Worm (Caenorhabditis elegans): ENCODE measurements around the gene F41B4.1.
A peak's percentile ranks its signal among the peaks of the same experiment; 100 is the strongest.

F41B4.1 gene

DNA sequence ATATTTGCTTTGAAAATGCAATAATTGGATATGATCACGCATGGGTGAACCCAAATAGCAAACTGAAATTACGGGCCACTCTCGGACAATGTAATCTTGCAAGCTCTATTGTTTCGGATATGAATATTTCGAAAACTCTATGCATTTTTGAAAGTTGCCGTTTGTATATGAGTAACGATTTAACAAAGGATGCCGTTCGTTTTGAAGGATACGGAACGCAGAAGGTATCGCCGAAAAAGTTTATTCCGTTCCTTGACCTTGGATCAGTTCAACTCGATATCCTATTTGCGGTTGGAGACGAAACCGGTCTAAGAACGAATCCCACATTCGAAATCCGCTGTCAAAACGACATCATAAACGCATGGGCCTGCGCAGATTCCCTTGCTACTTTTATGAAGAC is 12.6 kb downstream of the F41B4.1 start:
- peak; percentile 96 for TF ChIP-seq aha-1 (tag)
- no peak for TF ChIP-seq nhr-11 (tag; optimal IDR thresholded peaks at IDR 0.05)

DNA sequence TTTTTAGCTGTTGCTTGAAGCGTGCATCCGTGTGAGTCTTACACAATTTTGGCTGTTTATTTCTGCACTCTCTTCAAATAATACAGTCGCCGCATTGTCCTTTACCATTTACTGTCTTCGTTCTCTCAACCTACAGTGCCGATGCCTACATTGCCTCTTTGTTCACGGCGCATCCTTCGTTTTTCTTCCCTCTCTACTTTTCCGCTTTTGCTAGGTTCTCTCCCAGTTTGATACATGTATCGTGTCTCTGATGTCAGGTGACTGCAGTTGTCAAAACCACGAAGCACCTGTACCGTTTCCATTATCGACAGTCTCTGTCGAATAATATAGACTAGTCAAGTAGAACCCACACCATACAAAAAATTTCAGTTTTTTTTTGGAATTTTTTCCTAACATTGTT is 17.0 kb downstream of the F41B4.1 start:
- TF ChIP-seq mxl-3 (GFP tag; optimal IDR thresholded peaks at IDR 0.05), result peak; percentile 60
- TF ChIP-seq hlh-11 (tag; optimal IDR thresholded peaks at IDR 0.05), result peak; percentile 62
- TF ChIP-seq F10B5.3 (tag; optimal IDR thresholded peaks at IDR 0.05), result no peak
- TF ChIP-seq pha-4 (GFP tag; IDR thresholded peaks at IDR 0.05), result peak; percentile 14; the same call in 1 of the 2 replicates
- TF ChIP-seq pha-4 (tag; optimal IDR thresholded peaks at IDR 0.05), result no peak
- peak in 1 of 2 experiments; percentile 31 for TF ChIP-seq mdl-1 (tag; optimal IDR thresholded peaks at IDR 0.05)
- TF ChIP-seq jun-1 (tag; optimal IDR thresholded peaks at IDR 0.05), result peak; percentile 19
- no peak for TF ChIP-seq daf-16 (GFP tag; optimal IDR thresholded peaks at IDR 0.05)
- peak; percentile 31 for TF ChIP-seq daf-16 (tag; optimal IDR thresholded peaks at IDR 0.05)
- 0 out of 2 replicates have a peak, but pooled peaks have one; percentile 30 for TF ChIP-seq hmg-1.1 (GFP tag; IDR thresholded peaks at IDR 0.05)
- no peak for TF ChIP-seq T26A8.4 (GFP tag; IDR thresholded peaks at IDR 0.05)
- TF ChIP-seq T20F7.1 (GFP tag; optimal IDR thresholded peaks at IDR 0.05), result peak; percentile 43
- peak; percentile 50 for TF ChIP-seq mes-2 (tag; optimal IDR thresholded peaks at IDR 0.05; ENCODE audit: poor library complexity, severe bottlenecking)
- TF ChIP-seq pqm-1 (tag; optimal IDR thresholded peaks at IDR 0.05), result peak; percentile 26
- no peak for TF ChIP-seq unc-62 (GFP tag; optimal IDR thresholded peaks at IDR 0.05 in 1 of 2)
- no peak for TF ChIP-seq unc-62 (tag; optimal IDR thresholded peaks at IDR 0.05)
- TF ChIP-seq hlh-30 (tag; optimal IDR thresholded peaks at IDR 0.05; ENCODE audit: insufficient read depth), result peak; percentile 78
- peak; percentile 52 for TF ChIP-seq aha-1 (tag)
- TF ChIP-seq ceh-32 (tag; optimal IDR thresholded peaks at IDR 0.05; ENCODE audit: poor library complexity), result no peak
- peak; percentile 53 for TF ChIP-seq mep-1 (tag; optimal IDR thresholded peaks at IDR 0.05)
- TF ChIP-seq nhr-28 (tag; optimal IDR thresholded peaks at IDR 0.05), result peak; percentile 80
- peak; percentile 65 for TF ChIP-seq dmd-6 (GFP tag; IDR thresholded peaks at IDR 0.05)
- peak; percentile 69 for TF ChIP-seq dve-1 (tag; optimal IDR thresholded peaks at IDR 0.05; ENCODE audit: insufficient read depth)
- TF ChIP-seq aly-2 (tag; optimal IDR thresholded peaks at IDR 0.05), result no peak

DNA sequence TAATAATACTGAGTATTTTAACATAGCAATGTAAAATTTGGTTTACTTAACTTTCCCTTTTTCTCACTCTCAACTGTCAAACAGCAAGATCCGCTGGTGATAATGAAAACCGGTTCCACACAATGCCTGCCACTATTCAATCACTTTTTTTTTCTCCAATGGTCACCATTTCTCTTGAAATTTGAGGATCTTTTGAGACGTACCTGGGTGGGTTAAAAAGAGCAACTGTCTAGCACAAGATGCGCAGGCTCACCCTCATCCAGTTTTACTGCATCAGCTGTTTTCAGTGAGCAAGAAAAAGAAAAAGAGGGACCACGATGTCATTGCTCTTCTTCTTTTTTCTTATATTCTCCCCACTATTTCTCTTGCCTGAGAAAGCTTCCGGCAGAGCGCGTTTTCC is 17.4 kb downstream of the F41B4.1 start:
- TF ChIP-seq ceh-32 (tag; optimal IDR thresholded peaks at IDR 0.05; ENCODE audit: poor library complexity), result no peak
- TF ChIP-seq spr-3 (GFP tag; optimal IDR thresholded peaks at IDR 0.05), result no peak
- no peak for TF ChIP-seq nhr-76 (tag; optimal IDR thresholded peaks at IDR 0.05)
- no peak for TF ChIP-seq gei-8 (GFP tag; optimal IDR thresholded peaks at IDR 0.05)
- peak in 1 of 2 experiments; percentile 97 for TF ChIP-seq unc-62 (GFP tag; optimal IDR thresholded peaks at IDR 0.05 in 1 of 2)
- TF ChIP-seq unc-62 (tag; optimal IDR thresholded peaks at IDR 0.05), result no peak
- peak; percentile 7 for TF ChIP-seq aha-1 (tag)
- TF ChIP-seq lir-3 (tag; optimal IDR thresholded peaks at IDR 0.05), result no peak
- no peak for TF ChIP-seq mdl-1 (tag; optimal IDR thresholded peaks at IDR 0.05)
- no peak for TF ChIP-seq pha-4 (GFP tag; IDR thresholded peaks at IDR 0.05)
- TF ChIP-seq pha-4 (tag; optimal IDR thresholded peaks at IDR 0.05), result no peak

DNA sequence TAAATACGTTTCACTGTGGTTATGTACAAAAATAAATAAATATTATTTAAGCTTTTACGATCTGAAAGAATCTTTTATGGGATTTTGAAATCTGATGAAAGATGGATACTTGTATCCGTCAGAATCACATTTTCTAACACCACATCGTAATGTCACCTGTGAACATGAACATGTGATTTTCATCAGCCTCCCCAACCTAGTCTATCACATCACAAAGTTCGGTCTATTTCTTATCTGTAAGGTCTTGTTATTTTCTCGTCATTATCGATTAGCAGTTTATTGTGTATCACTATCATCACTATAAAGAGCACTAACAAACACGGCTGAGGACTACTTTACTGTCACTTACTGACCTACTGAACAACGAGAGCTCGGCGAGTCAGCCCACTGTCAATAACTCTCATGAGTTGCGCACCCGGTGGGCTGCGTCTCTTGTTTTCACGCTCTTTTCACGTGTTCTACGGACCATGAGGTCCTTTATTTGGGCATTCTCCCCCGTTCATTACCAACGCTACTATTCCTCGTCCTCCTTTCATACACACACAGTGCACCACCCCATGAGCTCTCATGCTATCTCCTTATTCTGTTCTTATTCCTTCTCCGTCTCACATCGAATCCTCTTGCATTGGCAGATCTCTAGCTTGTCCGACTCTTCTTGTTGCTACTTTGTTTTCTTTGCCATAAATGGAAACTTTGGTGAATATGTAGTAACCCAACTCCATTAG is 18.4 kb downstream of the F41B4.1 start:
- TF ChIP-seq madf-5 (GFP tag; IDR thresholded peaks at IDR 0.05) (no peak), ztf-7 (tag; optimal IDR thresholded peaks at IDR 0.05) (no peak), duxl-1 (tag; optimal IDR thresholded peaks at IDR 0.05; ENCODE audit: poor library complexity) (no peak), ceh-44 (GFP tag; IDR thresholded peaks at IDR 0.05) (no peak), php-3 (GFP tag; IDR thresholded peaks at IDR 0.05) (0 out of 2 replicates have a peak, but pooled peaks have one; percentile 7), dmd-8 (GFP tag; IDR thresholded peaks at IDR 0.05) (no peak), lin-38 (GFP tag; IDR thresholded peaks at IDR 0.05) (no peak), nhr-28 (tag; optimal IDR thresholded peaks at IDR 0.05) (peak; percentile 85), F26F4.8 (GFP tag; conservative IDR thresholded peaks at IDR 0.05) (0 out of 2 replicates have a peak, but pooled peaks have one; percentile 38), ama-1 (optimal IDR thresholded peaks at IDR 0.05) (no peak), set-16 (GFP tag; IDR thresholded peaks at IDR 0.05) (no peak), mdt-29 (GFP tag; IDR thresholded peaks at IDR 0.05) (no peak), lin-15B (tag; optimal IDR thresholded peaks at IDR 0.05) (no peak), lin-13 (GFP tag; optimal IDR thresholded peaks at IDR 0.05) (no peak), rbr-2 (tag; optimal IDR thresholded peaks at IDR 0.05) (no peak), daf-12 (tag; optimal IDR thresholded peaks at IDR 0.05) (no peak), nhr-48 (tag; optimal IDR thresholded peaks at IDR 0.05) (peak; percentile 36), lsy-2 (tag; optimal IDR thresholded peaks at IDR 0.05) (no peak), nhr-237 (tag; optimal IDR thresholded peaks at IDR 0.05) (no peak)
